Fruit fly (Drosophila melanogaster): Measurements from ENCODE around the gene crb.
A peak's percentile ranks its signal among the peaks of the same experiment; 100 is the strongest.

The crb gene

DNA sequence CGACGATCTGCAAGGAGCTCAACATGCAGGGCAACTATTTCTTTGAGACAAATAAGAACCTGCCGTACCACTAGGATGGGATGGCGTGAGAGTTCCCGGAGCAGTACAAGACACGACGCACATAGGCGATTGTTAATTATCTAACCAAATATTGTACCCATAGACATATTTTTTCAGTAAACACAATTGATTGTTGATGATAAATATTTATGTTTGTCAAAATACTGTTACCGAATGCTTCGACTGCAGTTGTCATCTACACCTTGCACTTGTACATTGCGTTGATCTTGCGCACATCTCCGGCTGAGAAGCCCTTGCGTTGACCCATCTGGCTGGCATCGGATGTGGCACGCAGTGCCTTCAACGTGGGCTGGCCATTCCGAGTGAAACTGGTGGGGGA is 1.7 kb upstream of the crb start (continued):
- no peak for TF ChIP-seq CG10321 (GFP tag; IDR thresholded peaks at IDR 0.05)
- no peak for TF ChIP-seq btn (GFP tag; optimal IDR thresholded peaks at IDR 0.05)
- no peak for TF ChIP-seq Jarid2 (GFP tag; optimal IDR thresholded peaks at IDR 0.05)
- no peak for TF ChIP-seq CG6683 (GFP tag; optimal IDR thresholded peaks at IDR 0.05)
- peak; percentile 83 for TF ChIP-seq CG33557 (GFP tag; optimal IDR thresholded peaks at IDR 0.05)
- no peak for TF ChIP-seq z (GFP tag; IDR thresholded peaks at IDR 0.05)
- TF ChIP-seq HmgZ (tag; optimal IDR thresholded peaks at IDR 0.05): no peak
- no peak for TF ChIP-seq sd (tag; optimal IDR thresholded peaks at IDR 0.05)
- no peak for TF ChIP-seq toy (GFP tag; IDR thresholded peaks at IDR 0.05)
- TF ChIP-seq pb (GFP tag; optimal IDR thresholded peaks at IDR 0.05): no peak
- no peak for TF ChIP-seq CG31388 (GFP tag; optimal IDR thresholded peaks at IDR 0.05)
- TF ChIP-seq CG11695 (GFP tag; IDR thresholded peaks at IDR 0.05): no peak
- TF ChIP-seq CG2120 (GFP tag; optimal IDR thresholded peaks at IDR 0.05): no peak
- no peak for TF ChIP-seq Rfx (GFP tag; IDR thresholded peaks at IDR 0.05)
- no peak for TF ChIP-seq CG18476 (GFP tag; optimal IDR thresholded peaks at IDR 0.05)
- TF ChIP-seq Kr (GFP tag; optimal IDR thresholded peaks at IDR 0.05): no peak
- TF ChIP-seq Bdp1 (GFP tag; optimal IDR thresholded peaks at IDR 0.05): no peak
- TF ChIP-seq Dll (GFP tag; IDR thresholded peaks at IDR 0.05; ENCODE audit: partially characterized antibody): no peak
- no peak for TF ChIP-seq Stat92E (GFP tag; optimal IDR thresholded peaks at IDR 0.05)
- TF ChIP-seq CG12659 (GFP tag; optimal IDR thresholded peaks at IDR 0.05): no peak
- TF ChIP-seq nom (GFP tag; optimal IDR thresholded peaks at IDR 0.05): no peak
- no peak for TF ChIP-seq gce (GFP tag; IDR thresholded peaks at IDR 0.05)
- no peak for TF ChIP-seq Scr (GFP tag; IDR thresholded peaks at IDR 0.05; ENCODE audit: partially characterized antibody)
- no peak for TF ChIP-seq pan (optimal IDR thresholded peaks at IDR 0.05)
- TF ChIP-seq pan (GFP tag; optimal IDR thresholded peaks at IDR 0.05 in 1 of 2, IDR thresholded peaks at IDR 0.05 in 1 of 2): no peak
- no peak for TF ChIP-seq CG31224 (GFP tag; IDR thresholded peaks at IDR 0.05)
- no peak for TF ChIP-seq Adf1 (GFP tag; IDR thresholded peaks at IDR 0.05)
- TF ChIP-seq Lim3 (GFP tag; IDR thresholded peaks at IDR 0.05): no peak
- TF ChIP-seq NK7.1 (GFP tag; optimal IDR thresholded peaks at IDR 0.05): no peak
- no peak for TF ChIP-seq fu2 (GFP tag; optimal IDR thresholded peaks at IDR 0.05)
- 0 out of 3 replicates have a peak, but pooled peaks have one; percentile 18 for TF ChIP-seq CG11456 (GFP tag; IDR thresholded peaks at IDR 0.05)
- TF ChIP-seq NfI (GFP tag; optimal IDR thresholded peaks at IDR 0.05): no peak
- TF ChIP-seq pita (GFP tag; optimal IDR thresholded peaks at IDR 0.05): no peak
- TF ChIP-seq fru (optimal IDR thresholded peaks at IDR 0.05): no peak
- TF ChIP-seq lmd (GFP tag; IDR thresholded peaks at IDR 0.05): no peak
- TF ChIP-seq CG4707 (GFP tag; optimal IDR thresholded peaks at IDR 0.05): peak; percentile 56
- TF ChIP-seq GATAe (GFP tag; conservative IDR thresholded peaks at IDR 0.05): no peak
- TF ChIP-seq aop (GFP tag; IDR thresholded peaks at IDR 0.05): no peak
- TF ChIP-seq CG32767 (GFP tag; IDR thresholded peaks at IDR 0.05): no peak
- no peak for TF ChIP-seq dati (GFP tag; IDR thresholded peaks at IDR 0.05)
- TF ChIP-seq hth (optimal IDR thresholded peaks at IDR 0.05): no peak
- no peak for TF ChIP-seq sc (optimal IDR thresholded peaks at IDR 0.05)
- peak; percentile 10 for TF ChIP-seq sc (GFP tag; optimal IDR thresholded peaks at IDR 0.05)
- TF ChIP-seq rib (GFP tag; IDR thresholded peaks at IDR 0.05): no peak
- TF ChIP-seq trem (tag; optimal IDR thresholded peaks at IDR 0.05): peak; percentile 50
- TF ChIP-seq bsh (GFP tag; optimal IDR thresholded peaks at IDR 0.05): peak in 1 of 2 experiments; percentile 84
- no peak for TF ChIP-seq CTCF (GFP tag; optimal IDR thresholded peaks at IDR 0.05)
- no peak for TF ChIP-seq CG3281 (GFP tag; optimal IDR thresholded peaks at IDR 0.05)
- no peak for TF ChIP-seq knrl (GFP tag; IDR thresholded peaks at IDR 0.05; ENCODE audit: partially characterized antibody)
- TF ChIP-seq CG18619 (GFP tag; optimal IDR thresholded peaks at IDR 0.05): no peak
- TF ChIP-seq CG7745 (tag; optimal IDR thresholded peaks at IDR 0.05): peak; percentile 56
- TF ChIP-seq Xbp1 (GFP tag; optimal IDR thresholded peaks at IDR 0.05): no peak
- TF ChIP-seq nmo (GFP tag; optimal IDR thresholded peaks at IDR 0.05): no peak
- no peak for TF ChIP-seq slp2 (GFP tag; optimal IDR thresholded peaks at IDR 0.05)

Measured in whole organism, embryonic.